Worm (Caenorhabditis elegans): Measurements from ENCODE around the gene hecd-1.

The hecd-1 gene

DNA sequence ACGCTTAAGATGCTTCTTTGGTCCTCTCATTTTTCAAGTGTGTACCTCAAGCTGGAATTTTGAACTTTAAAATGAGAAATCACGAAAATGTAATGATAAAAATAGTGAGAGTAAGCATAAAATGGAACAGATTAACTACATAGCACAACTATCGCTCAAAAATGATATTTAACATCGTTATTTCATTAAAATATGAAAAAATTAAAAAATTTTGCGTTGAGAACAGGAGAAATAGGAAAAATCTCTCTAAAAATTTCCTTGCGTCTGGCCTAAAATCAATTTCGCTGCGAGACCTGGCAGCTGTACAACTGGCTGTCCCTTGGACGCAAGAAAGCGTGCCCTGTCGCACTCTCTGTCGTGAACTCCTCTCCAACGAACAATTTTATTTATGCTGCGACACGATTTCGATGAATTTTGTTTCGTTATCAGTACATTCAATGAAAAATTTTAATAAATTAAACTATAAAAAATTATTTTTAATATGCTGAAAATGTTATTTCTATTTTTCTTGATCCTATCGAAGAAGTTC is 59.8 kb downstream of the hecd-1 start, which contains the start of gene rps-4 (continued):
- TF ChIP-seq nhr-41 (GFP tag; IDR thresholded peaks at IDR 0.05) (no peak), dmd-6 (GFP tag; IDR thresholded peaks at IDR 0.05) (peak; percentile 83), lin-38 (GFP tag; IDR thresholded peaks at IDR 0.05) (peak; percentile 97), nhr-11 (tag; optimal IDR thresholded peaks at IDR 0.05) (peak; percentile 81), lir-3 (tag; optimal IDR thresholded peaks at IDR 0.05) (no peak), ama-1 (optimal IDR thresholded peaks at IDR 0.05) (peak; percentile 43), nhr-28 (tag; optimal IDR thresholded peaks at IDR 0.05) (peak; percentile 87), lin-13 (GFP tag; optimal IDR thresholded peaks at IDR 0.05) (peak; percentile 65), mdt-29 (GFP tag; IDR thresholded peaks at IDR 0.05) (peak; percentile 66), F49E8.2 (tag; optimal IDR thresholded peaks at IDR 0.05; ENCODE audit: borderline replicate concordance) (no peak), ceh-28 (tag; optimal IDR thresholded peaks at IDR 0.05) (no peak), nhr-48 (tag; optimal IDR thresholded peaks at IDR 0.05) (peak; percentile 53), zfp-3 (GFP tag; conservative IDR thresholded peaks at IDR 0.05) (0 out of 2 replicates have a peak, but pooled peaks have one; percentile 39), aha-1 (tag) (peak; percentile 97), dmd-9 (GFP tag; IDR thresholded peaks at IDR 0.05) (peak; percentile 69), zfp-2 (tag; optimal IDR thresholded peaks at IDR 0.05) (peak; percentile 51), ZK337.2 (GFP tag; IDR thresholded peaks at IDR 0.05) (0 out of 2 replicates have a peak, but pooled peaks have one; percentile 38), hlh-11 (tag; optimal IDR thresholded peaks at IDR 0.05) (peak; percentile 91), F26F4.8 (GFP tag; conservative IDR thresholded peaks at IDR 0.05) (no peak)
